Worm (Caenorhabditis elegans) whole organism, early embryonic: ENCODE results near the gene lgc-31.

Experiments
- ama-1 ChIP-seq: fragments of 150-350 bp; optimal IDR thresholded peaks from 2 replicates; lab custom pipeline; 2014
- ceh-36 ChIP-seq: sonication (generic microtip); optimal IDR thresholded peaks from 2 replicates; lab custom pipeline; 2016; ENCODE audit warnings: missing genetic modification characterization, inconsistent platforms, missing compliant biosample characterization
- scrt-1 ChIP-seq: fragments of 200-800 bp; sonication (Bioruptor generic); IDR thresholded peaks from 2 replicates; pipeline ENCODE4 v1.3.6; 2022; ENCODE audit warnings: missing genetic modification characterization, missing compliant biosample characterization
- sea-1 ChIP-seq: fragments of 200-800 bp; sonication (Bioruptor generic); conservative IDR thresholded peaks from 2 replicates; pipeline ENCODE4 v1.3.6; 2022; ENCODE audit warnings: missing genetic modification characterization, missing compliant biosample characterization

- peak; percentile 86 for TF ChIP-seq sea-1 (GFP tag; lab: Robert Waterston, UW)
- no peak for TF ChIP-seq ama-1
- TF ChIP-seq ceh-36 (tag; lab: Kevin White, UChicago): peak; percentile 74
- peak; percentile 83 for TF ChIP-seq scrt-1 (GFP tag; lab: Robert Waterston, UW)
These were observed 56.6 kb downstream of the lgc-31 start, which contains the start of gene pqn-71 for ce11 chrV:15465032-15465727.
